Fruit fly (Drosophila melanogaster) whole organism, embryonic: ENCODE data around the gene Bicra.
A peak's percentile ranks its signal among the peaks of the same experiment; 100 is the strongest.

Source experiments
- ATbp ChIP-seq: fragments of 200-800 bp; sonication (Bioruptor generic); optimal IDR thresholded peaks from 2 replicates; lab custom pipeline; 2017; ENCODE audit warnings: missing biosample characterization, mild to moderate bottlenecking, missing genetic modification characterization, missing genetic modification reagents
- CG10274 ChIP-seq: fragments of 200-800 bp; sonication (Bioruptor generic); optimal IDR thresholded peaks from 3 replicates; lab custom pipeline; 2017; ENCODE audit warnings: missing biosample characterization, mild to moderate bottlenecking, missing genetic modification characterization
- CG10431 ChIP-seq: fragments of 200-800 bp; sonication (Bioruptor generic); optimal IDR thresholded peaks from 3 replicates; lab custom pipeline; 2018; ENCODE audit warnings: missing biosample characterization, mild to moderate bottlenecking, missing genetic modification characterization
- CG10979 ChIP-seq: fragments of 200-800 bp; sonication (Bioruptor generic); optimal IDR thresholded peaks from 2 replicates; lab custom pipeline; 2018; ENCODE audit warnings: missing biosample characterization, mild to moderate bottlenecking, missing genetic modification characterization, moderate library complexity
- CG1233 ChIP-seq: fragments of 200-800 bp; sonication (Bioruptor generic); optimal IDR thresholded peaks from 4 replicates; lab custom pipeline; 2018; ENCODE audit warnings: missing biosample characterization, mild to moderate bottlenecking, missing genetic modification characterization
- CG13775 ChIP-seq: fragments of 200-800 bp; sonication (Bioruptor generic); optimal IDR thresholded peaks from 3 replicates; lab custom pipeline; 2017; ENCODE audit warnings: missing biosample characterization, mild to moderate bottlenecking, missing genetic modification characterization
- CG14014 ChIP-seq: fragments of 200-800 bp; sonication (Bioruptor generic); IDR thresholded peaks from 2 replicates; pipeline ENCODE4 v1.3.6; 2022; ENCODE audit warnings: missing biosample characterization, missing genetic modification characterization
- CG16779 ChIP-seq: fragments of 200-800 bp; sonication (Bioruptor generic); IDR thresholded peaks from 2 replicates; pipeline ENCODE4 v1.3.6; 2022; ENCODE audit warnings: missing biosample characterization, missing genetic modification characterization
- CG18599 ChIP-seq: fragments of 200-800 bp; sonication (Bioruptor generic); optimal IDR thresholded peaks from 3 replicates; lab custom pipeline; 2017; ENCODE audit warnings: missing biosample characterization, missing genetic modification characterization, mild to moderate bottlenecking, moderate library complexity, missing genetic modification reagents
- CG18619 ChIP-seq: fragments of 200-800 bp; sonication (Bioruptor generic); optimal IDR thresholded peaks from 3 replicates; lab custom pipeline; 2017; ENCODE audit warnings: missing biosample characterization, mild to moderate bottlenecking, missing genetic modification characterization
- CG2202 ChIP-seq: fragments of 200-800 bp; sonication (Bioruptor generic); optimal IDR thresholded peaks from 2 replicates; lab custom pipeline; 2018; ENCODE audit warnings: missing biosample characterization, mild to moderate bottlenecking, missing genetic modification characterization
- CG31365 ChIP-seq: fragments of 200-800 bp; sonication (Bioruptor generic); optimal IDR thresholded peaks from 2 replicates; lab custom pipeline; 2018; ENCODE audit warnings: missing biosample characterization, mild to moderate bottlenecking, missing genetic modification characterization
- CG3163 ChIP-seq: fragments of 200-800 bp; sonication (Bioruptor generic); optimal IDR thresholded peaks from 3 replicates; lab custom pipeline; 2016; ENCODE audit warnings: missing biosample characterization, missing genetic modification characterization
- CG3281 ChIP-seq: fragments of 200-800 bp; sonication (Bioruptor generic); optimal IDR thresholded peaks from 3 replicates; lab custom pipeline; 2017; ENCODE audit warnings: missing biosample characterization, mild to moderate bottlenecking, missing genetic modification characterization
- CG3726 ChIP-seq: fragments of 200-800 bp; sonication (Bioruptor generic); IDR thresholded peaks from 3 replicates; pipeline ENCODE4, ENCODE4 v1.3.6; 2022; ENCODE audit warnings: missing biosample characterization, missing genetic modification characterization
- CG4360 ChIP-seq: fragments of 200-800 bp; sonication (Bioruptor generic); IDR thresholded peaks from 2 replicates; pipeline ENCODE4 v1.3.6; 2022; ENCODE audit warnings: missing biosample characterization, missing genetic modification characterization
- CG6791 ChIP-seq: fragments of 200-800 bp; sonication (Bioruptor generic); IDR thresholded peaks from 3 replicates; pipeline ENCODE4 v1.3.6; 2022; ENCODE audit warnings: missing biosample characterization, missing genetic modification characterization; ENCODE audit not compliant: partially characterized antibody
- CG9215 ChIP-seq: fragments of 200-800 bp; sonication (Bioruptor generic); IDR thresholded peaks from 2 replicates; pipeline ENCODE4 v1.3.6; 2022; ENCODE audit warnings: missing biosample characterization, missing genetic modification characterization
- D ChIP-seq, 2 experiments: fragments of 200-800 bp in 1 of 2; fragments of >200 bp in 1 of 2; sonication (Bioruptor generic) in 1 of 2; optimal IDR thresholded peaks; 2 replicates in 1 of 2; 3 replicates in 1 of 2; lab custom pipeline; 2017; ENCODE audit warnings: mild to moderate bottlenecking in 1 of 2, missing biosample characterization in 1 of 2, missing genetic modification characterization in 1 of 2, missing genetic modification reagents in 1 of 2
- NK7.1 ChIP-seq: fragments of 200-800 bp; sonication (Bioruptor generic); optimal IDR thresholded peaks from 3 replicates; lab custom pipeline; 2016; ENCODE audit warnings: missing biosample characterization, missing genetic modification characterization
- PHDP ChIP-seq: fragments of 200-800 bp; sonication (Bioruptor generic); optimal IDR thresholded peaks from 3 replicates; lab custom pipeline; 2018; ENCODE audit warnings: missing biosample characterization, mild to moderate bottlenecking, missing genetic modification characterization, moderate library complexity
- Rfx ChIP-seq: fragments of 200-800 bp; sonication (Bioruptor generic); IDR thresholded peaks from 2 replicates; pipeline ENCODE4 v1.3.6; 2022; ENCODE audit warnings: missing biosample characterization, missing genetic modification characterization
- Scr ChIP-seq: fragments of 200-800 bp; sonication (Bioruptor generic); IDR thresholded peaks from 2 replicates; pipeline ENCODE4 v1.3.6; 2022; ENCODE audit warnings: missing biosample characterization, missing genetic modification characterization; ENCODE audit not compliant: partially characterized antibody
- Sox100B ChIP-seq: fragments of 200-800 bp; sonication (Bioruptor generic); optimal IDR thresholded peaks from 3 replicates; lab custom pipeline; 2018; ENCODE audit warnings: missing biosample characterization, mild to moderate bottlenecking, missing genetic modification characterization
- ac ChIP-seq: fragments of 200-800 bp; sonication (Bioruptor generic); optimal IDR thresholded peaks from 3 replicates; lab custom pipeline; 2017; ENCODE audit warnings: missing biosample characterization, mild to moderate bottlenecking, missing genetic modification characterization
- ara ChIP-seq: fragments of 200-800 bp; sonication (Bioruptor generic); IDR thresholded peaks from 2 replicates; pipeline ENCODE4 v1.3.6; 2022; ENCODE audit warnings: missing biosample characterization, missing genetic modification characterization
- bcd ChIP-seq: fragments of 200-800 bp; sonication (Bioruptor generic); optimal IDR thresholded peaks from 2 replicates; lab custom pipeline; 2017; ENCODE audit warnings: missing biosample characterization, mild to moderate bottlenecking, missing genetic modification characterization
- cg ChIP-seq: fragments of 200-800 bp; sonication (Bioruptor generic); optimal IDR thresholded peaks from 3 replicates; lab custom pipeline; 2019; ENCODE audit warnings: missing biosample characterization, mild to moderate bottlenecking, missing genetic modification characterization, moderate library complexity
- chinmo ChIP-seq: fragments of 200-800 bp; sonication (Bioruptor generic); IDR thresholded peaks from 4 replicates; pipeline ENCODE4 v1.3.6; 2022; ENCODE audit warnings: missing biosample characterization, missing genetic modification characterization; ENCODE audit not compliant: partially characterized antibody
- croc ChIP-seq: fragments of 200-800 bp; sonication (Bioruptor generic); conservative IDR thresholded peaks from 3 replicates; pipeline ENCODE4 v1.3.6; 2022; ENCODE audit warnings: missing biosample characterization, missing genetic modification characterization
- dmrt11E ChIP-seq: fragments of 200-800 bp; sonication (Bioruptor generic); optimal IDR thresholded peaks from 3 replicates; lab custom pipeline; 2018; ENCODE audit warnings: missing biosample characterization, mild to moderate bottlenecking, missing genetic modification characterization, moderate library complexity
- esg ChIP-seq: fragments of 200-800 bp; sonication (Bioruptor generic); conservative IDR thresholded peaks from 2 replicates; pipeline ENCODE4 v1.3.6; 2022; ENCODE audit warnings: missing biosample characterization, missing genetic modification characterization
- exex ChIP-seq: fragments of 200-800 bp; sonication (Bioruptor generic); optimal IDR thresholded peaks from 4 replicates; lab custom pipeline; 2018; ENCODE audit warnings: missing biosample characterization, mild to moderate bottlenecking, missing genetic modification characterization, moderate library complexity
- fd3F ChIP-seq: fragments of 200-800 bp; sonication (Bioruptor generic); optimal IDR thresholded peaks from 2 replicates; lab custom pipeline; 2018; ENCODE audit warnings: missing biosample characterization, mild to moderate bottlenecking, missing genetic modification characterization, moderate library complexity
- grau ChIP-seq: fragments of 200-800 bp; optimal IDR thresholded peaks from 3 replicates; lab custom pipeline; 2019; ENCODE audit warnings: missing biosample characterization, mild to moderate bottlenecking, missing genetic modification characterization, moderate library complexity
- h ChIP-seq: fragments of >200 bp; optimal IDR thresholded peaks from 2 replicates; lab custom pipeline; 2017
- hbn ChIP-seq: fragments of 200-800 bp; sonication (Bioruptor generic); IDR thresholded peaks from 2 replicates; pipeline ENCODE4 v1.3.6; 2022; ENCODE audit warnings: missing biosample characterization, missing genetic modification characterization; ENCODE audit not compliant: partially characterized antibody
- kni ChIP-seq: fragments of 200-800 bp; sonication (Bioruptor generic); optimal IDR thresholded peaks from 3 replicates; lab custom pipeline; 2017; ENCODE audit warnings: mild to moderate bottlenecking, missing biosample characterization, missing genetic modification reagents, missing genetic modification characterization
- mam ChIP-seq: fragments of 200-800 bp; sonication (Bioruptor generic); optimal IDR thresholded peaks from 3 replicates; lab custom pipeline; 2016; ENCODE audit warnings: missing biosample characterization, missing genetic modification characterization
- odd ChIP-seq: fragments of 200-800 bp; sonication (Bioruptor generic); optimal IDR thresholded peaks from 2 replicates; lab custom pipeline; 2017; ENCODE audit warnings: missing biosample characterization, mild to moderate bottlenecking, missing genetic modification characterization
- otp ChIP-seq: fragments of 200-800 bp; sonication (Bioruptor generic); IDR thresholded peaks from 3 replicates; pipeline ENCODE4, ENCODE4 v1.3.6; 2022; ENCODE audit warnings: missing biosample characterization, missing genetic modification characterization
- p53 ChIP-seq: fragments of 200-800 bp; sonication (Bioruptor generic); optimal IDR thresholded peaks from 2 replicates; lab custom pipeline; 2016; ENCODE audit warnings: missing biosample characterization, missing genetic modification characterization
- pho ChIP-seq: fragments of 200-800 bp; sonication (Bioruptor generic); optimal IDR thresholded peaks from 2 replicates; lab custom pipeline; 2016; ENCODE audit warnings: missing biosample characterization, missing genetic modification characterization
- prd ChIP-seq, 3 experiments: fragments of >200 bp in 2 of 3; fragments of 200-800 bp in 1 of 3; sonication (Bioruptor generic) in 1 of 3; optimal IDR thresholded peaks in 2 of 3; IDR thresholded peaks in 1 of 3; 2 replicates in 2 of 3; 3 replicates in 1 of 3; pipeline versions ENCODE4 v1.3.6 to Lab custom; 2017 to 2022; ENCODE audit warnings: missing biosample characterization in 1 of 3, missing genetic modification characterization in 1 of 3
- ranshi ChIP-seq: fragments of 200-800 bp; sonication (Bioruptor generic); IDR thresholded peaks from 2 replicates; pipeline ENCODE4 v1.3.6; 2022; ENCODE audit warnings: missing biosample characterization, missing genetic modification characterization
- rib ChIP-seq: fragments of 200-800 bp; sonication (Bioruptor generic); IDR thresholded peaks from 2 replicates; pipeline ENCODE4 v1.3.6; 2022; ENCODE audit warnings: missing biosample characterization, missing genetic modification characterization
- stc ChIP-seq: fragments of 200-800 bp; sonication (Bioruptor generic); IDR thresholded peaks from 2 replicates; pipeline ENCODE4 v1.3.6; 2022; ENCODE audit warnings: missing biosample characterization, missing genetic modification characterization
- zen ChIP-seq: fragments of 200-800 bp; sonication (Bioruptor generic); optimal IDR thresholded peaks from 3 replicates; lab custom pipeline; 2018; ENCODE audit warnings: missing biosample characterization, mild to moderate bottlenecking, missing genetic modification characterization, moderate library complexity
- zf30C ChIP-seq: fragments of 200-800 bp; sonication (Bioruptor generic); optimal IDR thresholded peaks from 3 replicates; lab custom pipeline; 2018; ENCODE audit warnings: missing biosample characterization, mild to moderate bottlenecking, missing genetic modification characterization

Gene Bicra

dm6 chr3R:29138961-29139527, 76.2 kb downstream of the Bicra start (continued):
- peak; percentile 35 for TF ChIP-seq CG3281 (GFP tag; lab: Kevin White, UChicago)
- no peak for TF ChIP-seq pho (GFP tag; lab: Kevin White, UChicago)
- peak; percentile 39 for TF ChIP-seq grau
- no peak for TF ChIP-seq p53 (GFP tag; lab: Kevin White, UChicago)
- peak; percentile 6 for TF ChIP-seq cg (GFP tag; lab: Kevin White, UChicago)
- no peak for TF ChIP-seq CG16779
- no peak for TF ChIP-seq CG1233 (GFP tag; lab: Kevin White, UChicago)
- TF ChIP-seq CG14014: peak; percentile 45; the same call in 1 of the 2 replicates
- no peak for TF ChIP-seq dmrt11E (tag; lab: Kevin White, UChicago)
- peak; percentile 20 for TF ChIP-seq CG18599 (GFP tag; lab: Kevin White, UChicago)
- TF ChIP-seq CG10274 (GFP tag; lab: Kevin White, UChicago): no peak
- no peak for TF ChIP-seq esg (GFP tag; lab: Robert Waterston, UW)
- TF ChIP-seq zf30C (GFP tag; lab: Kevin White, UChicago): peak; percentile 45
- TF ChIP-seq kni (GFP tag; lab: Kevin White, UChicago): no peak
- TF ChIP-seq otp (GFP tag; lab: Robert Waterston, UW): no peak
- TF ChIP-seq fd3F (GFP tag; lab: Kevin White, UChicago): peak; percentile 26
- no peak for TF ChIP-seq mam (GFP tag; lab: Kevin White, UChicago)
- no peak for TF ChIP-seq bcd (GFP tag; lab: Kevin White, UChicago)
- TF ChIP-seq CG6791 (GFP tag; lab: Robert Waterston, UW): no peak
- no peak for TF ChIP-seq NK7.1 (GFP tag; lab: Kevin White, UChicago)
- no peak for TF ChIP-seq exex (tag; lab: Kevin White, UChicago)
- TF ChIP-seq CG13775 (GFP tag; lab: Kevin White, UChicago): peak; percentile 12
- TF ChIP-seq odd: no peak
- no peak for TF ChIP-seq CG18619 (GFP tag; lab: Kevin White, UChicago)
- TF ChIP-seq croc (GFP tag; lab: Robert Waterston, UW): no peak
- TF ChIP-seq chinmo (GFP tag; lab: Robert Waterston, UW): no peak
- no peak for TF ChIP-seq rib (GFP tag; lab: Robert Waterston, UW)
- no peak for TF ChIP-seq stc (GFP tag; lab: Robert Waterston, UW)
- TF ChIP-seq CG31365: no peak
- TF ChIP-seq CG10431: no peak
- TF ChIP-seq CG9215 (GFP tag; lab: Robert Waterston, UW): no peak
- TF ChIP-seq PHDP (tag; lab: Kevin White, UChicago): no peak
- TF ChIP-seq CG3163 (GFP tag; lab: Kevin White, UChicago): no peak
- no peak for TF ChIP-seq Scr (GFP tag; lab: Robert Waterston, UW)
- no peak for TF ChIP-seq hbn (GFP tag; lab: Robert Waterston, UW)
- no peak for TF ChIP-seq ara
- TF ChIP-seq Rfx (GFP tag; lab: Robert Waterston, UW): peak; percentile 51
- TF ChIP-seq D (optimal IDR thresholded peaks at IDR 0.05; lab: Kevin White, UChicago): no peak
- no peak for TF ChIP-seq D (GFP tag; optimal IDR thresholded peaks at IDR 0.05; lab: Kevin White, UChicago)
- no peak for TF ChIP-seq ATbp (GFP tag; lab: Kevin White, UChicago)
- no peak for TF ChIP-seq ac (GFP tag; lab: Kevin White, UChicago)
- no peak for TF ChIP-seq CG2202 (tag; lab: Kevin White, UChicago)
- 0 out of 2 replicates have a peak, but pooled peaks have one; percentile 21 for TF ChIP-seq ranshi
- TF ChIP-seq Sox100B (GFP tag; lab: Kevin White, UChicago): no peak
- no peak for TF ChIP-seq CG3726
- no peak for TF ChIP-seq CG4360 (GFP tag; lab: Robert Waterston, UW)
- peak; percentile 3 for TF ChIP-seq zen (tag; lab: Kevin White, UChicago)
- no peak for TF ChIP-seq CG10979 (tag; lab: Kevin White, UChicago)
- no peak for TF ChIP-seq h (lab: Kevin White, UChicago)
- no peak for TF ChIP-seq prd (optimal IDR thresholded peaks at IDR 0.05; lab: Kevin White, UChicago)
- TF ChIP-seq prd (GFP tag; IDR thresholded peaks at IDR 0.05; lab: Robert Waterston, UW): peak; percentile 35; the same call in 1 of the 3 replicates
